Worm (Caenorhabditis elegans) whole organism, L2 larva: ENCODE results near the gene F27E5.5.

Experiments
- C34F6.9 ChIP-seq: fragments of 150-350 bp; optimal IDR thresholded peaks from 2 replicates; lab custom pipeline; 2014; ENCODE audit warnings: missing biosample characterization, missing genetic modification characterization
- F13H6.1 ChIP-seq: sonication (generic microtip); optimal IDR thresholded peaks from 2 replicates; lab custom pipeline; 2016; ENCODE audit warnings: missing genetic modification characterization, missing compliant biosample characterization
- Y55F3AM.14 ChIP-seq: fragments of 200-800 bp; sonication (Bioruptor generic); optimal IDR thresholded peaks from 2 replicates; lab custom pipeline; 2018; ENCODE audit warnings: mild to moderate bottlenecking, missing genetic modification characterization, missing compliant biosample characterization
- ZK546.5 ChIP-seq: sonication (generic microtip); optimal IDR thresholded peaks from 2 replicates; lab custom pipeline; 2017; ENCODE audit warnings: missing biosample characterization, missing genetic modification characterization
- alr-1 ChIP-seq: fragments of 150-350 bp; optimal IDR thresholded peaks from 2 replicates; lab custom pipeline; 2014; ENCODE audit warnings: missing biosample characterization, missing genetic modification characterization
- blmp-1 ChIP-seq: sonication (generic microtip); optimal IDR thresholded peaks from 2 replicates; lab custom pipeline; 2017; ENCODE audit warnings: missing genetic modification characterization, mild to moderate bottlenecking, missing compliant biosample characterization, antibody characterized with exemption, moderate library complexity; ENCODE audit not compliant: insufficient read depth
- ceh-16 ChIP-seq: fragments of 150-350 bp; optimal IDR thresholded peaks from 2 replicates; lab custom pipeline; 2014; ENCODE audit warnings: missing biosample characterization, missing genetic modification characterization
- ceh-82 ChIP-seq: fragments of 150-350 bp; optimal IDR thresholded peaks from 2 replicates; lab custom pipeline; 2014; ENCODE audit warnings: missing biosample characterization, missing genetic modification characterization
- crh-2 ChIP-seq: sonication (generic microtip); optimal IDR thresholded peaks from 2 replicates; lab custom pipeline; 2017; ENCODE audit warnings: missing biosample characterization, missing genetic modification characterization
- dmd-4 ChIP-seq: sonication (generic microtip); optimal IDR thresholded peaks from 2 replicates; lab custom pipeline; 2017; ENCODE audit warnings: missing biosample characterization, missing genetic modification characterization
- egl-27 ChIP-seq: sonication (generic microtip); optimal IDR thresholded peaks from 3 replicates; lab custom pipeline; 2017; ENCODE audit warnings: missing biosample characterization, missing genetic modification reagents, missing genetic modification characterization
- elt-3 ChIP-seq: sonication (generic microtip); optimal IDR thresholded peaks from 2 replicates; lab custom pipeline; 2017; ENCODE audit warnings: missing biosample characterization, missing genetic modification characterization
- fos-1 ChIP-seq: fragments of 150-350 bp; optimal IDR thresholded peaks from 2 replicates; lab custom pipeline; 2014; ENCODE audit warnings: missing biosample characterization, missing genetic modification characterization
- lin-11 ChIP-seq: fragments of 150-350 bp; sonication (generic microtip); optimal IDR thresholded peaks from 2 replicates; lab custom pipeline; 2014; ENCODE audit warnings: missing biosample characterization, missing genetic modification characterization, inconsistent platforms, mixed read lengths
- lin-13 ChIP-seq: fragments of 150-350 bp; optimal IDR thresholded peaks from 2 replicates; lab custom pipeline; 2014; ENCODE audit warnings: missing biosample characterization, missing genetic modification reagents, missing genetic modification characterization
- lin-39 ChIP-seq: fragments of 150-350 bp; optimal IDR thresholded peaks from 2 replicates; lab custom pipeline; 2014; ENCODE audit warnings: missing biosample characterization, missing genetic modification reagents, missing genetic modification characterization
- lsy-2 ChIP-seq, 2 experiments: fragments of 150-350 bp in 1 of 2; sonication (generic microtip) in 1 of 2; optimal IDR thresholded peaks; 2 replicates each; lab custom pipeline; 2014 to 2017; ENCODE audit warnings: missing biosample characterization in 2 of 2, missing genetic modification characterization in 2 of 2
- mbf-1 ChIP-seq: sonication (generic microtip); optimal IDR thresholded peaks from 2 replicates; lab custom pipeline; 2017; ENCODE audit warnings: missing biosample characterization, missing genetic modification characterization
- mdl-1 ChIP-seq, 2 experiments: fragments of 150-350 bp in 1 of 2; sonication (generic microtip) in 1 of 2; optimal IDR thresholded peaks; 2 replicates each; lab custom pipeline; 2017; ENCODE audit warnings: missing biosample characterization in 2 of 2, missing genetic modification characterization in 2 of 2
- nhr-11 ChIP-seq: fragments of 150-350 bp; optimal IDR thresholded peaks from 2 replicates; lab custom pipeline; 2014; ENCODE audit warnings: missing biosample characterization, missing genetic modification characterization
- nhr-129 ChIP-seq: fragments of 150-350 bp; optimal IDR thresholded peaks from 2 replicates; lab custom pipeline; 2014; ENCODE audit warnings: missing biosample characterization, missing genetic modification characterization
- nhr-21 ChIP-seq: fragments of 150-350 bp; optimal IDR thresholded peaks from 2 replicates; lab custom pipeline; 2014; ENCODE audit warnings: missing biosample characterization, missing genetic modification characterization
- nhr-23 ChIP-seq: fragments of 150-350 bp; optimal IDR thresholded peaks from 2 replicates; lab custom pipeline; 2014; ENCODE audit warnings: missing biosample characterization, missing genetic modification reagents, missing genetic modification characterization
- nhr-25 ChIP-seq: fragments of 150-350 bp; sonication (generic microtip); optimal IDR thresholded peaks from 3 replicates; lab custom pipeline; 2014; ENCODE audit warnings: missing biosample characterization, missing genetic modification characterization
- peb-1 ChIP-seq: fragments of 150-350 bp; optimal IDR thresholded peaks from 2 replicates; lab custom pipeline; 2014; ENCODE audit warnings: missing biosample characterization, missing genetic modification characterization
- sma-3 ChIP-seq: sonication (generic microtip); optimal IDR thresholded peaks from 2 replicates; lab custom pipeline; 2016; ENCODE audit warnings: missing genetic modification reagents, missing genetic modification characterization, missing compliant biosample characterization
- sma-9 ChIP-seq, 2 experiments: fragments of 150-350 bp in 1 of 2; sonication (generic microtip) in 1 of 2; optimal IDR thresholded peaks; 2 replicates each; lab custom pipeline; 2014 to 2016; ENCODE audit warnings: missing genetic modification characterization in 2 of 2, mild to moderate bottlenecking in 1 of 2, missing biosample characterization in 1 of 2, missing compliant biosample characterization in 1 of 2, missing genetic modification reagents in 1 of 2, moderate library complexity in 1 of 2
- unc-55 ChIP-seq: fragments of 150-350 bp; sonication (generic microtip); optimal IDR thresholded peaks from 3 replicates; lab custom pipeline; 2014; ENCODE audit warnings: missing biosample characterization, missing genetic modification reagents, missing genetic modification characterization
- zag-1 ChIP-seq: fragments of 150-350 bp; optimal IDR thresholded peaks from 2 replicates; lab custom pipeline; 2014; ENCODE audit warnings: missing biosample characterization, missing genetic modification characterization
- ztf-1 ChIP-seq: fragments of 200-800 bp; sonication (Bioruptor generic); conservative IDR thresholded peaks from 2 replicates; pipeline ENCODE4 v1.3.6; 2022; ENCODE audit warnings: missing genetic modification characterization, missing compliant biosample characterization

F27E5.5 gene

ce11 chrII:10131760-10132159 is at the start of gene F27E5.5:
F27E5.5 (minus strand) TSS chrII:10131860.
- TF ChIP-seq Y55F3AM.14 (GFP tag; lab: Kevin White, UChicago) (no peak), ZK546.5 (tag; lab: Kevin White, UChicago) (no peak), C34F6.9 (tag; lab: Kevin White, UChicago) (no peak), sma-9 (GFP tag; optimal IDR thresholded peaks at IDR 0.05; lab: Kevin White, UChicago) (no peak), sma-9 (tag; optimal IDR thresholded peaks at IDR 0.05; lab: Kevin White, UChicago) (no peak), nhr-25 (tag; lab: Kevin White, UChicago) (no peak)

- no peak for TF ChIP-seq peb-1
- no peak for TF ChIP-seq F13H6.1 (tag; lab: Kevin White, UChicago)
- peak; percentile 44 for TF ChIP-seq nhr-21 (tag; lab: Kevin White, UChicago)
- TF ChIP-seq nhr-129: peak; percentile 47
- TF ChIP-seq unc-55 (GFP tag; lab: Kevin White, UChicago): peak; percentile 71
- no peak for TF ChIP-seq dmd-4
- TF ChIP-seq C34F6.9 (tag; lab: Kevin White, UChicago): peak; percentile 76
- TF ChIP-seq sma-9 (GFP tag; optimal IDR thresholded peaks at IDR 0.05; lab: Kevin White, UChicago): peak; percentile 48
- TF ChIP-seq sma-9 (tag; optimal IDR thresholded peaks at IDR 0.05; lab: Kevin White, UChicago): no peak
- no peak for TF ChIP-seq alr-1 (tag; lab: Kevin White, UChicago)
- TF ChIP-seq crh-2: no peak
- TF ChIP-seq lin-11 (tag; lab: Kevin White, UChicago): peak; percentile 37
- TF ChIP-seq blmp-1 (tag; lab: Kevin White, UChicago): peak; percentile 68
- TF ChIP-seq zag-1 (tag; lab: Kevin White, UChicago): no peak
- TF ChIP-seq lsy-2 (tag; optimal IDR thresholded peaks at IDR 0.05; lab: Kevin White, UChicago): peak; percentile 61 to 96
- peak; percentile 38 for TF ChIP-seq fos-1 (tag; lab: Kevin White, UChicago)
- no peak for TF ChIP-seq nhr-11 (tag; lab: Kevin White, UChicago)
- no peak for TF ChIP-seq Y55F3AM.14 (GFP tag; lab: Kevin White, UChicago)
- no peak for TF ChIP-seq ZK546.5 (tag; lab: Kevin White, UChicago)
- no peak for TF ChIP-seq mbf-1 (tag; lab: Kevin White, UChicago)
- TF ChIP-seq ceh-82 (tag; lab: Kevin White, UChicago): no peak
- TF ChIP-seq elt-3 (tag; lab: Kevin White, UChicago): no peak
- peak; percentile 98 for TF ChIP-seq lin-13 (GFP tag; lab: Kevin White, UChicago)
- no peak for TF ChIP-seq nhr-23
- TF ChIP-seq lin-39 (tag; lab: Kevin White, UChicago): no peak
- TF ChIP-seq sma-3 (GFP tag; lab: Kevin White, UChicago): peak; percentile 24
Observed at ce11 chrII:10174338-10174737, 42.7 kb upstream of the F27E5.5 start, which contains the start of gene F33H1.4. F33H1.4 (plus strand) TSS chrII:10174648.

DNA sequence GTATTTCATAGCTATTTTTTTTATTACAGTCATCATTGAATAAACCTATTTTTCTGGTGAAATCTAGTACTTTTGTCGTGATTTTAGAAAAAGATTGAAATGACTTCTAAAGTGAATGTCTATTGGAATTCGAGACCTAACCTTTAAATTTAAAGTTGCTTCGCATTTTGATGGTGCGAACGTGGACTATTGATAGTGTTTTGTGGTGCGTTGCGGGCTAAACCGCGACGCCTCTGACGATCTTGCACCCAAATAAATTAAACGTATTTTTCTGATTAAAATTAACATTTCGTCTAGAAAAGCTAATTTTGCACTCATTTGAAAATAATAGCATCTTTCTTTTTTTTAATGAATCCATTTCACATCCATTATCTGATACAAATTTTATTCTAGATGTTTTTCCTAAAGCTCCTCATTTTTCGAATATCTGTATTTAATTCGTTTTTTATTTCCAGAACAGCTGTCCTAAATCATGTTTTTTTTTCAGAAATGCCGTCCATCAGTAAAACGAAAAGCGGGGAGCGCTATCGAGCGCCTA is 40.8 kb upstream of the F27E5.5 start, which contains the start of gene wbp-11:
Gene wbp-11 (plus strand): TSS at position 488 of the 538 bp plus-strand sequence.
- TF ChIP-seq nhr-129: peak; percentile 38
- TF ChIP-seq egl-27: no peak
- peak; percentile 51 for TF ChIP-seq unc-55 (GFP tag; lab: Kevin White, UChicago)
- TF ChIP-seq nhr-23: no peak
- peak; percentile 49 for TF ChIP-seq C34F6.9 (tag; lab: Kevin White, UChicago)
- TF ChIP-seq lsy-2 (tag; optimal IDR thresholded peaks at IDR 0.05; lab: Kevin White, UChicago): peak in 1 of 2 experiments; percentile 53
- TF ChIP-seq crh-2: peak; percentile 16
- peak; percentile 0 for TF ChIP-seq sma-9 (GFP tag; optimal IDR thresholded peaks at IDR 0.05; lab: Kevin White, UChicago)
- no peak for TF ChIP-seq sma-9 (tag; optimal IDR thresholded peaks at IDR 0.05; lab: Kevin White, UChicago)

DNA sequence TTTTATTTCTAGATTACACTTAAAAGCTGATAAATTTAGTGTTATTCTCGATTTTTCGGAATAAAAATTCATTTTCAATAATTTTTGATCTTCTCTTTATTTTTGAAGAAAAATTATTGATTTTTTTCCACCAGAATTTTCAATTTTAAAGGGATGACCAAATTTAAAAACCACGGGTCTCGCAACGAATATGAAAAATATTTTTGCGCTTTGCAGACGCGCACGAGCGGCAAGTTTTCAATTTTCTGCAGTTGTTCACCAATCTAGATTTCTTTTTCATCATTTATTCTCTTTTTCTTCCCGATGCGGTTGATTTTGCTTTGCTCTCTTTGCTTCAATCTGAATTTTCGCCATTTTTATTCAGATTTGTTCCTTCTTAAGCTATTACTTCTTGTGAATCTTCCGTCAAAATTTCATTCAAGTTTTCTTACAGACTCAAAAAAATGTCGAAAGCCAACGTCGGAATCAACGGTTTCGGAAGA is 39.2 kb upstream of the F27E5.5 start, which contains the start of gene gpd-4:
Gene gpd-4 (plus strand): TSS at position 432 of the 482 bp plus-strand sequence.
- TF ChIP-seq alr-1 (tag; lab: Kevin White, UChicago) (no peak), nhr-25 (tag; lab: Kevin White, UChicago) (no peak), ceh-16 (tag; lab: Kevin White, UChicago) (no peak), ztf-1 (no peak), mdl-1 (tag; optimal IDR thresholded peaks at IDR 0.05; lab: Kevin White, UChicago) (no peak), Y55F3AM.14 (GFP tag; lab: Kevin White, UChicago) (no peak), sma-3 (GFP tag; lab: Kevin White, UChicago) (no peak)
